Fruit fly (Drosophila melanogaster) whole organism: ENCODE measurements around the gene CG14960.

Source experiments
- CG8478 ChIP-seq: fragments of >200 bp; optimal IDR thresholded peaks from 2 replicates; lab custom pipeline; 2018; ENCODE audit warnings: inconsistent platforms
- EcR ChIP-seq, 2 experiments: fragments of >200 bp; optimal IDR thresholded peaks; 2 replicates each; lab custom pipeline; 2017; ENCODE audit warnings: missing biosample characterization in 2 of 2, missing genetic modification characterization in 2 of 2, missing genetic modification reagents in 2 of 2
- pan ChIP-seq: fragments of >200 bp; optimal IDR thresholded peaks from 2 replicates; lab custom pipeline; 2017
- psq ChIP-seq: fragments of >200 bp; optimal IDR thresholded peaks from 2 replicates; lab custom pipeline; 2017
- usp ChIP-seq: fragments of >200 bp; optimal IDR thresholded peaks from 2 replicates; lab custom pipeline; 2017; ENCODE audit warnings: missing biosample characterization, missing genetic modification characterization, mixed read lengths

DNA sequence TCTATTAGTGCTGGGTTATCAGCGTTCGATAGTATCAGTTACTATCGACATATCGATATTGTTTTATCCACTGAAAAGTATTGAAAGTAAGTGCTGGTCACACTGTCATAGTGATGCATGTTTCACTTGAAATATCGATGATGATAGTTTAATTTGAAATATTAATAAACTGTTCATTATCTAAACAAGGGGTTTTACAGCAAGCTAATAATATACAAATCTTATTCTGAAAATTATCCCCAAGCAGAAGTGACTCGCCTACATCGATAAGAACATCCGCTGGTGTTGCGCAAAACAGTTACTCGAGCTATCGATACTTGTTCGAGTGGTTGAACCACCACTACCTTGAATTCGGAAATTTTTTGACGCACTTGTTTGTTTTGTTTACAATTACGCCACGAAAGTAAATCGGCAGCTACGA is 48.4 kb downstream of the CG14960 start, which contains the start of the genes PIG-C, CG12016 and Dpm2:
- TF ChIP-seq psq (no peak), EcR (GFP tag; optimal IDR thresholded peaks at IDR 0.05; lab: Kevin White, UChicago) (no peak), usp (GFP tag; lab: Kevin White, UChicago) (no peak), pan (lab: Kevin White, UChicago) (no peak), CG8478 (lab: Kevin White, UChicago) (no peak)
